Worm (Caenorhabditis elegans) whole organism, L4 larva: ENCODE data around the gene fbxb-1.

ENCODE experiments used
- F49E8.2 ChIP-seq: sonication (generic microtip); optimal IDR thresholded peaks from 2 replicates; lab custom pipeline; 2016; ENCODE audit warnings: missing compliant biosample characterization, mild to moderate bottlenecking, missing genetic modification characterization, borderline replicate concordance
- T20F7.1 ChIP-seq: fragments of 200-800 bp; sonication (Bioruptor generic); optimal IDR thresholded peaks from 2 replicates; lab custom pipeline; 2018; ENCODE audit warnings: mild to moderate bottlenecking, missing genetic modification characterization, missing compliant biosample characterization
- aly-2 ChIP-seq: sonication (generic microtip); optimal IDR thresholded peaks from 2 replicates; lab custom pipeline; 2018; ENCODE audit warnings: missing biosample characterization, missing genetic modification characterization
- daf-12 ChIP-seq: fragments of 150-350 bp; optimal IDR thresholded peaks from 2 replicates; lab custom pipeline; 2014; ENCODE audit warnings: missing biosample characterization, missing genetic modification reagents, missing genetic modification characterization
- lin-13 ChIP-seq: fragments of 150-350 bp; optimal IDR thresholded peaks from 2 replicates; lab custom pipeline; 2014; ENCODE audit warnings: missing biosample characterization, missing genetic modification reagents, missing genetic modification characterization
- mep-1 ChIP-seq: fragments of 150-350 bp; sonication (generic microtip); optimal IDR thresholded peaks from 3 replicates; lab custom pipeline; 2014; ENCODE audit warnings: missing biosample characterization, missing genetic modification characterization
- nhr-237 ChIP-seq: sonication (generic microtip); optimal IDR thresholded peaks from 2 replicates; lab custom pipeline; 2017; ENCODE audit warnings: missing biosample characterization, missing genetic modification characterization
- nhr-48 ChIP-seq: sonication (generic microtip); optimal IDR thresholded peaks from 2 replicates; lab custom pipeline; 2016; ENCODE audit warnings: mild to moderate bottlenecking, missing genetic modification characterization, missing compliant biosample characterization
- pha-4 ChIP-seq, 2 experiments: fragments of 150-350 bp in 1 of 2; fragments of 200-800 bp in 1 of 2; sonication (Bioruptor generic) in 1 of 2; IDR thresholded peaks in 1 of 2; optimal IDR thresholded peaks in 1 of 2; 2 replicates each; pipeline versions ENCODE4 v1.3.6 to Lab custom; 2014 to 2022; ENCODE audit warnings: missing genetic modification characterization in 2 of 2, missing genetic modification reagents in 2 of 2, missing biosample characterization in 1 of 2, missing compliant biosample characterization in 1 of 2
- zip-2 ChIP-seq: fragments of 150-350 bp; optimal IDR thresholded peaks from 2 replicates; lab custom pipeline; 2014; ENCODE audit warnings: missing biosample characterization, missing genetic modification characterization

DNA sequence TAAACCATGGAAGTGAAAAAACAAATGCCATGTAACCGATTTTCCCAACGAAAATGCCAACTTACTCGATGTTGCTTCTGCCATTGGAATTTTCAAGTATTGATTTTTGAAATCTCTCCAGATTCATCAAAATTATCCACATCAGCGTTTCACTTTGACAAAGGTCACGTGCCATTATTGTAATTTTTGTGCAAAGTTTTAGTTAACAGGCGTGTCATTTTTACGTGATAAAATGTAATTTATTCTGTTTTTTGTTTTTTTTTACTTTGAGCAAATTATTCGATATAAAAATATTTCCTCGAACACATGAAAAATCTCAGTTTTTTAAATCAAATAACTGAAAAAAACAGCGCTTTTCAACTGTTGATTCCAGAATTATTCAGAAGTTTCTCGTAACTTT lies 22.2 kb downstream of the fbxb-1 start, which contains the start of gene F21D9.2:
- no peak for TF ChIP-seq lin-13 (GFP tag; lab: Kevin White, UChicago)
- TF ChIP-seq zip-2 (tag; lab: Kevin White, UChicago): no peak
- TF ChIP-seq aly-2 (tag; lab: Kevin White, UChicago): no peak
- TF ChIP-seq nhr-237 (tag; lab: Kevin White, UChicago): no peak
- TF ChIP-seq mep-1 (tag; lab: Kevin White, UChicago): no peak
- TF ChIP-seq T20F7.1: no peak
- TF ChIP-seq daf-12: no peak
- TF ChIP-seq F49E8.2 (tag; lab: Kevin White, UChicago): no peak
- no peak for TF ChIP-seq nhr-48 (tag; lab: Kevin White, UChicago)
- TF ChIP-seq pha-4 (GFP tag; IDR thresholded peaks at IDR 0.05; lab: Robert Waterston, UW): no peak
- no peak for TF ChIP-seq pha-4 (tag; optimal IDR thresholded peaks at IDR 0.05; lab: Kevin White, UChicago)
